Worm (Caenorhabditis elegans): ENCODE data around the gene C30A5.10.

DNA sequence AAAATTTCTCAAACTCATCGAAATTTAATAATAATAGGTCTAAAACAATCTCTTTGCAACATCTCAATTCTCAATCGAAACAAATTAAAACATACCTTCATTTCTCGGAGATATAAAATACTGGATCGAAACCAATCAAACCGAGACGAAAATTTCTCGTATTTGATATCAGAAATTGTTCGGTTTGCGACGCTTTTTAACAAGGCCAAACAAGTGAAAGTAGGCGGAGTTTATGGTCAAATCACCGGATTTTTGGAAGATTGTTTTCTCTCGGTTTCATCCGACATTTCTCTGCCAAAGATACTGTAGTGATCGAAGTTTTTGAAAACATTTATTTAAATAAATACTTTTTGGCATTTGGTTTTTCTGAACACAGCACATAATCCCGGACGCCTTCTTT, 25.7 kb upstream of the C30A5.10 start, which contains the start of gene C02F5.14:
- TF ChIP-seq ceh-44 (GFP tag; IDR thresholded peaks at IDR 0.05) (no peak), aly-2 (tag; optimal IDR thresholded peaks at IDR 0.05) (no peak), ama-1 (optimal IDR thresholded peaks at IDR 0.05) (no peak), fkh-10 (GFP tag; optimal IDR thresholded peaks at IDR 0.05) (no peak), mep-1 (tag; optimal IDR thresholded peaks at IDR 0.05) (no peak), F26F4.8 (GFP tag; conservative IDR thresholded peaks at IDR 0.05) (no peak), mdt-29 (GFP tag; IDR thresholded peaks at IDR 0.05) (no peak)

Measured in whole organism, L4 larva.